Worm (Caenorhabditis elegans) whole organism, young adult: ENCODE results near the gene srbc-14.

Experiments
- B0019.2 ChIP-seq: fragments of 200-800 bp; sonication (Bioruptor generic); conservative IDR thresholded peaks from 2 replicates; pipeline ENCODE4 v1.3.6; 2022; ENCODE audit warnings: missing genetic modification reagents, missing genetic modification characterization, missing compliant biosample characterization
- B0261.1 ChIP-seq: sonication (generic microtip); optimal IDR thresholded peaks from 2 replicates; lab custom pipeline; 2016; ENCODE audit warnings: mild to moderate bottlenecking, missing genetic modification characterization, moderate library complexity, missing compliant biosample characterization
- B0336.3 ChIP-seq: fragments of 200-800 bp; sonication (Bioruptor generic); IDR thresholded peaks from 2 replicates; pipeline ENCODE4 v1.3.6; 2022; ENCODE audit warnings: missing genetic modification characterization, missing compliant biosample characterization
- C17E4.6 ChIP-seq: fragments of 200-800 bp; sonication (Bioruptor generic); IDR thresholded peaks from 2 replicates; pipeline ENCODE4 v1.3.6; 2022; ENCODE audit warnings: missing genetic modification reagents, missing genetic modification characterization, missing compliant biosample characterization
- F33H1.4 ChIP-seq: fragments of 200-800 bp; sonication (Bioruptor generic); IDR thresholded peaks from 2 replicates; pipeline ENCODE4 v1.3.6; 2022; ENCODE audit warnings: missing genetic modification reagents, missing genetic modification characterization, missing compliant biosample characterization
- F37B4.10 ChIP-seq: fragments of 200-800 bp; sonication (Bioruptor generic); IDR thresholded peaks from 2 replicates; pipeline ENCODE4 v1.3.6; 2022; ENCODE audit warnings: missing genetic modification characterization, missing compliant biosample characterization
- F49E8.2 ChIP-seq: sonication (generic microtip); optimal IDR thresholded peaks from 3 replicates; lab custom pipeline; 2017; ENCODE audit warnings: missing genetic modification characterization, mild to moderate bottlenecking, missing compliant biosample characterization, antibody characterized with exemption, moderate library complexity; ENCODE audit not compliant: insufficient read depth
- T26A5.8 ChIP-seq: sonication (generic microtip); optimal IDR thresholded peaks from 2 replicates; lab custom pipeline; 2016; ENCODE audit warnings: missing genetic modification characterization, missing compliant biosample characterization
- Y53F4B.3 ChIP-seq: fragments of 200-800 bp; sonication (Bioruptor generic); IDR thresholded peaks from 2 replicates; pipeline ENCODE4 v1.3.6; 2022; ENCODE audit warnings: missing genetic modification reagents, missing genetic modification characterization, missing compliant biosample characterization
- Y56A3A.18 ChIP-seq: fragments of 200-800 bp; sonication (Bioruptor generic); IDR thresholded peaks from 2 replicates; pipeline ENCODE4 v1.3.6; 2022; ENCODE audit warnings: missing genetic modification reagents, missing genetic modification characterization, missing compliant biosample characterization
- ZK185.1 ChIP-seq: sonication (generic microtip); optimal IDR thresholded peaks from 2 replicates; lab custom pipeline; 2016; ENCODE audit warnings: mild to moderate bottlenecking, missing genetic modification characterization, missing compliant biosample characterization; ENCODE audit not compliant: poor library complexity, severe bottlenecking
- ama-1 ChIP-seq, 3 experiments: fragments of 150-350 bp in 1 of 3; sonication (generic microtip) in 2 of 3; optimal IDR thresholded peaks; 2 replicates each; lab custom pipeline; 2014 to 2018; ENCODE audit warnings: missing biosample characterization in 2 of 3, missing genetic modification characterization in 2 of 3, missing genetic modification reagents in 2 of 3
- aptf-3 ChIP-seq: fragments of 200-800 bp; sonication (Bioruptor generic); IDR thresholded peaks from 2 replicates; pipeline ENCODE4 v1.3.6; 2022; ENCODE audit warnings: missing genetic modification characterization, missing compliant biosample characterization
- attf-6 ChIP-seq: fragments of 200-800 bp; sonication (Bioruptor generic); IDR thresholded peaks from 2 replicates; pipeline ENCODE4 v1.3.6; 2022; ENCODE audit warnings: missing genetic modification reagents, missing genetic modification characterization, missing compliant biosample characterization
- bed-1 ChIP-seq: fragments of 200-800 bp; sonication (Bioruptor generic); IDR thresholded peaks from 2 replicates; pipeline ENCODE4 v1.3.6; 2022; ENCODE audit warnings: missing genetic modification reagents, missing genetic modification characterization, missing compliant biosample characterization
- bed-2 ChIP-seq: fragments of 200-800 bp; sonication (Bioruptor generic); IDR thresholded peaks from 2 replicates; pipeline ENCODE4 v1.3.6; 2022; ENCODE audit warnings: missing genetic modification reagents, missing genetic modification characterization, missing compliant biosample characterization
- ceh-91 ChIP-seq: fragments of 200-800 bp; sonication (Bioruptor generic); IDR thresholded peaks from 2 replicates; pipeline ENCODE4 v1.3.6; 2022; ENCODE audit warnings: missing genetic modification reagents, missing genetic modification characterization, missing compliant biosample characterization
- hmg-1.2 ChIP-seq: fragments of 200-800 bp; sonication (Bioruptor generic); IDR thresholded peaks from 2 replicates; pipeline ENCODE4 v1.3.6; 2022; ENCODE audit warnings: missing genetic modification reagents, missing genetic modification characterization, missing compliant biosample characterization
- lag-1 ChIP-seq: fragments of 200-800 bp; sonication (Bioruptor generic); IDR thresholded peaks from 2 replicates; pipeline ENCODE4 v1.3.6; 2022; ENCODE audit warnings: missing genetic modification reagents, missing genetic modification characterization, missing compliant biosample characterization
- lin-40 ChIP-seq: sonication (generic microtip); optimal IDR thresholded peaks from 2 replicates; lab custom pipeline; 2016; ENCODE audit warnings: missing genetic modification characterization, mild to moderate bottlenecking, missing compliant biosample characterization, missing genotype, missing genetic modification reagents
- madf-6 ChIP-seq: fragments of 200-800 bp; sonication (Bioruptor generic); IDR thresholded peaks from 2 replicates; pipeline ENCODE4 v1.3.6; 2022; ENCODE audit warnings: missing genetic modification reagents, missing genetic modification characterization, missing compliant biosample characterization
- mcd-1 ChIP-seq: fragments of 200-800 bp; sonication (Bioruptor generic); IDR thresholded peaks from 2 replicates; pipeline ENCODE4 v1.3.6; 2022; ENCODE audit warnings: missing genetic modification reagents, missing genetic modification characterization, missing compliant biosample characterization
- nhr-90 ChIP-seq: sonication (generic microtip); optimal IDR thresholded peaks from 2 replicates; lab custom pipeline; 2016; ENCODE audit warnings: missing genotype, mild to moderate bottlenecking, missing genetic modification characterization, missing compliant biosample characterization
- rec-8 ChIP-seq, 2 experiments: sonication (generic microtip); optimal IDR thresholded peaks; 2 replicates each; lab custom pipeline; 2016; ENCODE audit warnings: mild to moderate bottlenecking in 2 of 2, missing genetic modification characterization in 2 of 2, missing genetic modification reagents in 2 of 2, missing genotype in 2 of 2, missing biosample characterization in 1 of 2, missing compliant biosample characterization in 1 of 2, moderate library complexity in 1 of 2
- sea-2 ChIP-seq: fragments of 200-800 bp; sonication (Bioruptor generic); IDR thresholded peaks from 2 replicates; pipeline ENCODE4 v1.3.6; 2022; ENCODE audit warnings: missing genetic modification characterization, missing compliant biosample characterization
- snpc-1.1 ChIP-seq: sonication (generic microtip); optimal IDR thresholded peaks from 2 replicates; lab custom pipeline; 2017; ENCODE audit warnings: missing genetic modification characterization, mild to moderate bottlenecking, missing compliant biosample characterization, antibody characterized with exemption, moderate library complexity, missing genotype, missing genetic modification reagents; ENCODE audit not compliant: insufficient read depth
- snpc-4 ChIP-seq, 5 experiments: fragments of 150-350 bp in 1 of 5; sonication (generic microtip) in 4 of 5; optimal IDR thresholded peaks; 2 replicates each; lab custom pipeline; 2014 to 2018; ENCODE audit warnings: missing genetic modification characterization in 5 of 5, missing biosample characterization in 3 of 5, antibody characterized with exemption in 2 of 5, mild to moderate bottlenecking in 2 of 5, missing compliant biosample characterization in 2 of 5, missing genotype in 2 of 5, moderate library complexity in 2 of 5, missing genetic modification reagents in 1 of 5
- somi-1 ChIP-seq: fragments of 200-800 bp; sonication (Bioruptor generic); optimal IDR thresholded peaks from 2 replicates; lab custom pipeline; 2018; ENCODE audit warnings: mild to moderate bottlenecking, missing genetic modification characterization, missing compliant biosample characterization
- tbp1 ChIP-seq: fragments of 200-800 bp; sonication (Bioruptor generic); optimal IDR thresholded peaks from 2 replicates; lab custom pipeline; 2018; ENCODE audit warnings: mild to moderate bottlenecking, missing genetic modification characterization, missing compliant biosample characterization
- tlf-1 ChIP-seq: fragments of 200-800 bp; sonication (Bioruptor generic); optimal IDR thresholded peaks from 2 replicates; lab custom pipeline; 2018; ENCODE audit warnings: mild to moderate bottlenecking, missing genetic modification characterization, missing compliant biosample characterization
- xnd-1 ChIP-seq: sonication (generic microtip); optimal IDR thresholded peaks from 2 replicates; lab custom pipeline; 2016; ENCODE audit warnings: missing genotype, missing genetic modification reagents, missing genetic modification characterization, missing compliant biosample characterization
- zim-3 ChIP-seq: sonication (generic microtip); optimal IDR thresholded peaks from 2 replicates; lab custom pipeline; 2017; ENCODE audit warnings: mild to moderate bottlenecking, missing genetic modification characterization, moderate library complexity, missing compliant biosample characterization
- ztf-26 ChIP-seq: sonication (generic microtip); optimal IDR thresholded peaks from 2 replicates; lab custom pipeline; 2017; ENCODE audit warnings: missing genetic modification characterization, missing compliant biosample characterization
- ztf-6 ChIP-seq: fragments of 200-800 bp; sonication (Bioruptor generic); IDR thresholded peaks from 2 replicates; pipeline ENCODE4 v1.3.6; 2022; ENCODE audit warnings: missing genetic modification reagents, missing genetic modification characterization, missing compliant biosample characterization

The srbc-14 gene

ce11 chrV:17100829-17101228, 29.4 kb upstream of the srbc-14 start, which contains the start of gene ZK218.5:
Gene ZK218.5, plus strand, starts transcription at chrV:17101129.
- TF ChIP-seq bed-1 (GFP tag; lab: Robert Waterston, UW) (no peak), hmg-1.2 (no peak), ama-1 (optimal IDR thresholded peaks at IDR 0.05; lab: Kevin White, UChicago) (no peak), ama-1 (GFP tag; optimal IDR thresholded peaks at IDR 0.05; lab: Kevin White, UChicago) (no peak), bed-2 (GFP tag; lab: Robert Waterston, UW) (no peak), tbp1 (GFP tag; lab: Kevin White, UChicago) (no peak), ceh-91 (GFP tag; lab: Robert Waterston, UW) (no peak), attf-6 (GFP tag; lab: Robert Waterston, UW) (no peak), somi-1 (GFP tag; lab: Kevin White, UChicago) (no peak), B0261.1 (tag; lab: Kevin White, UChicago) (no peak), F49E8.2 (tag; lab: Kevin White, UChicago) (no peak), lag-1 (GFP tag; lab: Robert Waterston, UW) (no peak), ZK185.1 (tag; lab: Kevin White, UChicago) (no peak), Y56A3A.18 (GFP tag; lab: Robert Waterston, UW) (no peak), ztf-26 (tag; lab: Kevin White, UChicago) (no peak), mcd-1 (GFP tag; lab: Robert Waterston, UW) (no peak), B0336.3 (GFP tag; lab: Robert Waterston, UW) (no peak), C17E4.6 (no peak), Y53F4B.3 (GFP tag; lab: Robert Waterston, UW) (no peak)

DNA sequence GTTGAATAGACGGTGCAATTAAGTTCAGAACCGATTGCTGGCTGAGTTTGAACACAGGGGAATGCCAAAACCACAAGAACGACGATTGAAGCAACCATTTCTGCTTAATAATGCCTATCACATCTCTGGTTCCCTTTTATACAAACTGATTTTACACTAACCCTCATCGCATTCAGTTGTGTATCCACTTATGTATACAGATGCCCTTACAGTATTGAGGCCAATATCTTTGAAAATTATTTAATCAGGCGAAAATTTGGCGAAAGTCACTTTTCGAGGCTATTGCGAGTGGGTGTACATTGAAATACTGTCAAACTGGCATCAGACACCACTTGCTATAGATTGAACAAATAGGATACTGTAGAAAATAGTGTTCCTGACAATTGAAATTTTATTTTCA, 27.2 kb upstream of the srbc-14 start, which contains the start of the genes ZK218.3 and ZK218.4:
Gene ZK218.3 (minus strand): TSS at position 101 of the 400 bp plus-strand sequence.
Gene ZK218.4 (plus strand): TSS at position 186 of the 400 bp plus-strand sequence.
- TF ChIP-seq F37B4.10 (GFP tag; lab: Robert Waterston, UW) (no peak), xnd-1 (tag; lab: Kevin White, UChicago) (no peak), ztf-6 (GFP tag; lab: Robert Waterston, UW) (no peak), aptf-3 (GFP tag; lab: Robert Waterston, UW) (no peak), madf-6 (GFP tag; lab: Robert Waterston, UW) (no peak), nhr-90 (tag; lab: Kevin White, UChicago) (no peak), snpc-4 (GFP tag; optimal IDR thresholded peaks at IDR 0.05; lab: Kevin White, UChicago) (no peak), snpc-4 (tag; optimal IDR thresholded peaks at IDR 0.05; lab: Kevin White, UChicago) (no peak), hmg-1.2 (no peak), T26A5.8 (tag; lab: Kevin White, UChicago) (no peak), lin-40 (tag; lab: Kevin White, UChicago) (no peak), F33H1.4 (GFP tag; lab: Robert Waterston, UW) (no peak), rec-8 (tag; optimal IDR thresholded peaks at IDR 0.05; lab: Kevin White, UChicago) (no peak), zim-3 (tag; lab: Kevin White, UChicago) (no peak), tlf-1 (GFP tag; lab: Kevin White, UChicago) (no peak), ZK185.1 (tag; lab: Kevin White, UChicago) (no peak), sea-2 (GFP tag; lab: Robert Waterston, UW) (no peak), B0019.2 (GFP tag; lab: Robert Waterston, UW) (no peak)

- peak; percentile 27 for TF ChIP-seq snpc-1.1 (tag; lab: Kevin White, UChicago)
- TF ChIP-seq Y56A3A.18 (GFP tag; lab: Robert Waterston, UW): no peak
- TF ChIP-seq hmg-1.2: peak; percentile 23; the same call in 1 of the 2 replicates
- TF ChIP-seq snpc-4 (GFP tag; optimal IDR thresholded peaks at IDR 0.05; lab: Kevin White, UChicago): no peak
- peak in 2 of 4 experiments; percentile 62 to 71 for TF ChIP-seq snpc-4 (tag; optimal IDR thresholded peaks at IDR 0.05; lab: Kevin White, UChicago)
- TF ChIP-seq, all 124 proteins: peak for 3
Measured at ce11 chrV:17094568-17094967, 23.1 kb upstream of the srbc-14 start.
